Fruit fly (Drosophila melanogaster) whole organism, prepupa: ENCODE measurements around the gene Tollo.

Experiments
- Blimp-1 ChIP-seq: fragments of 200-800 bp; sonication (Bioruptor generic); optimal IDR thresholded peaks from 3 replicates; lab custom pipeline; 2017; ENCODE audit warnings: missing biosample characterization, missing genetic modification characterization, mild to moderate bottlenecking, moderate library complexity, missing genetic modification reagents
- CG10631 ChIP-seq: fragments of 200-800 bp; sonication (Bioruptor generic); optimal IDR thresholded peaks from 2 replicates; lab custom pipeline; 2016; ENCODE audit warnings: missing biosample characterization, missing genetic modification characterization
- CG10669 ChIP-seq: fragments of 200-800 bp; sonication (Bioruptor generic); optimal IDR thresholded peaks from 3 replicates; lab custom pipeline; 2018; ENCODE audit warnings: missing biosample characterization, mild to moderate bottlenecking, missing genetic modification characterization, moderate library complexity
- CG11294 ChIP-seq: fragments of 200-800 bp; sonication (Bioruptor generic); IDR thresholded peaks from 2 replicates; pipeline ENCODE4 v1.3.6; 2022; ENCODE audit warnings: missing biosample characterization, missing genetic modification characterization
- CG11762 ChIP-seq: fragments of 200-800 bp; sonication (Bioruptor generic); optimal IDR thresholded peaks from 3 replicates; lab custom pipeline; 2016; ENCODE audit warnings: missing biosample characterization, missing genetic modification characterization; ENCODE audit not compliant: insufficient read depth
- CG11902 ChIP-seq: fragments of 200-800 bp; sonication (Bioruptor generic); optimal IDR thresholded peaks from 3 replicates; lab custom pipeline; 2016; ENCODE audit warnings: missing biosample characterization, missing genetic modification characterization
- CG16779 ChIP-seq: fragments of 200-800 bp; sonication (Bioruptor generic); optimal IDR thresholded peaks from 3 replicates; lab custom pipeline; 2017; ENCODE audit warnings: missing biosample characterization, mild to moderate bottlenecking, missing genetic modification characterization
- CG3032 ChIP-seq: fragments of 200-800 bp; optimal IDR thresholded peaks from 2 replicates; lab custom pipeline; 2019; ENCODE audit warnings: missing biosample characterization, mild to moderate bottlenecking, missing genetic modification characterization, moderate library complexity
- CG32006 ChIP-seq: fragments of 200-800 bp; sonication (Bioruptor generic); optimal IDR thresholded peaks from 3 replicates; lab custom pipeline; 2017; ENCODE audit warnings: missing biosample characterization, mild to moderate bottlenecking, missing genetic modification characterization
- CG34406 ChIP-seq: fragments of 200-800 bp; sonication (Bioruptor generic); optimal IDR thresholded peaks from 3 replicates; lab custom pipeline; 2016; ENCODE audit warnings: missing biosample characterization, missing genetic modification characterization
- CG3919 ChIP-seq: fragments of 200-800 bp; sonication (Bioruptor generic); optimal IDR thresholded peaks from 3 replicates; lab custom pipeline; 2016; ENCODE audit warnings: missing biosample characterization, missing genetic modification characterization
- CG4318 ChIP-seq: fragments of 200-800 bp; sonication (Bioruptor generic); optimal IDR thresholded peaks from 3 replicates; lab custom pipeline; 2017; ENCODE audit warnings: missing biosample characterization, mild to moderate bottlenecking, missing genetic modification characterization
- CG6276 ChIP-seq: fragments of 200-800 bp; sonication (Bioruptor generic); optimal IDR thresholded peaks from 2 replicates; lab custom pipeline; 2017; ENCODE audit warnings: missing biosample characterization, mild to moderate bottlenecking, missing genetic modification characterization
- CG6792 ChIP-seq: fragments of 200-800 bp; sonication (Bioruptor generic); optimal IDR thresholded peaks from 3 replicates; lab custom pipeline; 2016; ENCODE audit warnings: missing biosample characterization, missing genetic modification characterization
- CG6808 ChIP-seq: fragments of 200-800 bp; sonication (Bioruptor generic); optimal IDR thresholded peaks from 3 replicates; lab custom pipeline; 2017; ENCODE audit warnings: missing biosample characterization, missing genetic modification characterization, mild to moderate bottlenecking, moderate library complexity, missing genetic modification reagents
- CG6854 ChIP-seq: fragments of 200-800 bp; sonication (Bioruptor generic); optimal IDR thresholded peaks from 2 replicates; lab custom pipeline; 2017; ENCODE audit warnings: missing biosample characterization, mild to moderate bottlenecking, missing genetic modification characterization
- CG7368 ChIP-seq: fragments of 200-800 bp; sonication (Bioruptor generic); optimal IDR thresholded peaks from 3 replicates; lab custom pipeline; 2016; ENCODE audit warnings: missing biosample characterization, missing genetic modification characterization
- CG8319 ChIP-seq: fragments of 200-800 bp; sonication (Bioruptor generic); optimal IDR thresholded peaks from 3 replicates; lab custom pipeline; 2016; ENCODE audit warnings: missing biosample characterization, missing genetic modification characterization
- CG8632 ChIP-seq: fragments of 200-800 bp; sonication (Bioruptor generic); optimal IDR thresholded peaks from 3 replicates; lab custom pipeline; 2016; ENCODE audit warnings: missing biosample characterization, missing genetic modification characterization
- CG9139 ChIP-seq: fragments of 200-800 bp; sonication (Bioruptor generic); optimal IDR thresholded peaks from 3 replicates; lab custom pipeline; 2017; ENCODE audit warnings: missing biosample characterization, mild to moderate bottlenecking, missing genetic modification characterization
- Eip75B ChIP-seq: fragments of 200-800 bp; sonication (Bioruptor generic); optimal IDR thresholded peaks from 3 replicates; lab custom pipeline; 2016; ENCODE audit warnings: missing biosample characterization, missing genetic modification characterization
- Eip78C ChIP-seq: fragments of 200-800 bp; sonication (Bioruptor generic); peaks from one replicate; lab custom pipeline; 2016; ENCODE audit warnings: missing biosample characterization, missing genetic modification characterization
- Ets21C ChIP-seq: fragments of 200-800 bp; sonication (Bioruptor generic); optimal IDR thresholded peaks from 3 replicates; lab custom pipeline; 2016; ENCODE audit warnings: missing biosample characterization, missing genetic modification characterization
- Ets96B ChIP-seq: fragments of 200-800 bp; optimal IDR thresholded peaks from 2 replicates; lab custom pipeline; 2019; ENCODE audit warnings: missing biosample characterization, mild to moderate bottlenecking, missing genetic modification characterization, moderate library complexity
- Hr38 ChIP-seq: sonication (Bioruptor generic); optimal IDR thresholded peaks from 2 replicates; lab custom pipeline; 2016; ENCODE audit warnings: missing biosample characterization, missing genetic modification characterization
- Hr4 ChIP-seq: fragments of 200-800 bp; sonication (Bioruptor generic); optimal IDR thresholded peaks from 3 replicates; lab custom pipeline; 2016; ENCODE audit warnings: missing biosample characterization, missing genetic modification characterization
- Lpt ChIP-seq: fragments of 200-800 bp; sonication (Bioruptor generic); optimal IDR thresholded peaks from 3 replicates; lab custom pipeline; 2016; ENCODE audit warnings: missing biosample characterization, missing genetic modification characterization
- OdsH ChIP-seq: fragments of 200-800 bp; sonication (Bioruptor generic); optimal IDR thresholded peaks from 3 replicates; lab custom pipeline; 2016; ENCODE audit warnings: missing biosample characterization, missing genetic modification characterization
- Smox ChIP-seq: fragments of 200-800 bp; sonication (Bioruptor generic); optimal IDR thresholded peaks from 3 replicates; lab custom pipeline; 2016; ENCODE audit warnings: missing biosample characterization, missing genetic modification characterization
- Sox102F ChIP-seq: fragments of 200-800 bp; sonication (Bioruptor generic); optimal IDR thresholded peaks from 2 replicates; lab custom pipeline; 2016; ENCODE audit warnings: missing biosample characterization, mild to moderate bottlenecking, missing genetic modification characterization
- achi ChIP-seq: fragments of 200-800 bp; sonication (Bioruptor generic); optimal IDR thresholded peaks from 3 replicates; lab custom pipeline; 2016; ENCODE audit warnings: missing biosample characterization, missing genetic modification characterization
- acj6 ChIP-seq: fragments of 200-800 bp; sonication (Bioruptor generic); optimal IDR thresholded peaks from 3 replicates; lab custom pipeline; 2016; ENCODE audit warnings: missing biosample characterization, missing genetic modification characterization
- dac ChIP-seq: fragments of 200-800 bp; sonication (Bioruptor generic); optimal IDR thresholded peaks from 2 replicates; lab custom pipeline; 2017; ENCODE audit warnings: missing biosample characterization, mild to moderate bottlenecking, missing genetic modification characterization
- dsx ChIP-seq: fragments of 200-800 bp; optimal IDR thresholded peaks from 3 replicates; lab custom pipeline; 2019; ENCODE audit warnings: missing biosample characterization, mild to moderate bottlenecking, missing genetic modification characterization, moderate library complexity; ENCODE audit not compliant: poor library complexity, severe bottlenecking
- esn ChIP-seq: fragments of 200-800 bp; sonication (Bioruptor generic); optimal IDR thresholded peaks from 2 replicates; lab custom pipeline; 2016; ENCODE audit warnings: missing biosample characterization, mild to moderate bottlenecking, missing genetic modification characterization, moderate library complexity
- fd85E ChIP-seq: fragments of 200-800 bp; sonication (Bioruptor generic); optimal IDR thresholded peaks from 3 replicates; lab custom pipeline; 2016; ENCODE audit warnings: missing biosample characterization, missing genetic modification characterization
- fkh ChIP-seq: fragments of 200-800 bp; sonication (Bioruptor generic); optimal IDR thresholded peaks from 3 replicates; lab custom pipeline; 2017; ENCODE audit warnings: missing biosample characterization, mild to moderate bottlenecking, missing genetic modification characterization, moderate library complexity
- lz ChIP-seq: fragments of 200-800 bp; sonication (Bioruptor generic); optimal IDR thresholded peaks from 3 replicates; lab custom pipeline; 2016; ENCODE audit warnings: missing biosample characterization, missing genetic modification characterization
- net ChIP-seq: fragments of 200-800 bp; sonication (Bioruptor generic); optimal IDR thresholded peaks from 3 replicates; lab custom pipeline; 2016; ENCODE audit warnings: missing biosample characterization, missing genetic modification characterization
- pdm3 ChIP-seq: fragments of 200-800 bp; sonication (Bioruptor generic); optimal IDR thresholded peaks from 3 replicates; lab custom pipeline; 2016; ENCODE audit warnings: missing biosample characterization, missing genetic modification characterization
- salr ChIP-seq, 2 experiments: fragments of 200-800 bp; sonication (Bioruptor generic); optimal IDR thresholded peaks; 3 replicates each; lab custom pipeline; 2016 to 2018; ENCODE audit warnings: missing biosample characterization in 2 of 2, missing genetic modification characterization in 2 of 2, mild to moderate bottlenecking in 1 of 2
- spab ChIP-seq: fragments of 200-800 bp; sonication (Bioruptor generic); optimal IDR thresholded peaks from 2 replicates; lab custom pipeline; 2017; ENCODE audit warnings: missing biosample characterization, mild to moderate bottlenecking, missing genetic modification characterization, missing genetic modification reagents
- svp ChIP-seq: fragments of 200-800 bp; sonication (Bioruptor generic); peaks from one replicate; lab custom pipeline; 2016; ENCODE audit warnings: missing biosample characterization, missing genetic modification characterization
- vri ChIP-seq: fragments of 200-800 bp; sonication (Bioruptor generic); optimal IDR thresholded peaks from 3 replicates; lab custom pipeline; 2016; ENCODE audit warnings: missing biosample characterization, mild to moderate bottlenecking, missing genetic modification characterization

Gene Tollo

DNA sequence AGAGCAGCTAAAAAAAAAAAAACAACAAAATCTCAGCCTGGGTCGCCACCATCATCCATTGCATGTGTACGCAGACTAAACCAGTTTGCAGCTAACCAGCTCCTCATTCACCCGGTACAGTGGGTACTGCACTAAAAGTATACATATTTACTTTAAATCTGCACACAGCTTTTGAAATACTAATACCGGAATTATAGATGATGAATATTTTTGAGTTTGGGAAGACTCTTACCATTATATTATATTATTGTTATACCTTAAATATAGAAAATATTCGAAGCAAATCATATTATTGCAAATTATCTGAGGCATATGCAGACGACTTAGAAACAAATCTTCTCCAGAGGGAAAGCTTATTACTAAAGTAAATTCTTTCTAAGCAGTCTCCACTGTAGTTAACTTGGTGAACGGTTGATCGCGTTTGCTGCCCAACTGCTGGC lies 25.7 kb downstream of the Tollo start (continued):
- peak; percentile 82 for TF ChIP-seq CG6792 (GFP tag; lab: Kevin White, UChicago)
- peak; percentile 70 for TF ChIP-seq CG8319 (GFP tag; lab: Kevin White, UChicago)
- TF ChIP-seq Ets21C (GFP tag; lab: Kevin White, UChicago) = peak; percentile 56
- TF ChIP-seq dac (GFP tag; lab: Kevin White, UChicago) = peak; percentile 50
- TF ChIP-seq spab (GFP tag; lab: Kevin White, UChicago) = peak; percentile 75
- peak; percentile 83 for TF ChIP-seq esn (GFP tag; lab: Kevin White, UChicago)
- peak; percentile 91 for TF ChIP-seq Ets96B (tag; lab: Kevin White, UChicago)
- peak; percentile 79 for TF ChIP-seq Hr4
- peak; percentile 91 for TF ChIP-seq acj6 (GFP tag; lab: Kevin White, UChicago)
- TF ChIP-seq CG6276 (GFP tag; lab: Kevin White, UChicago) = peak; percentile 75
- peak; percentile 87 for TF ChIP-seq CG3919 (GFP tag; lab: Kevin White, UChicago)
- TF ChIP-seq CG10669 (GFP tag; lab: Kevin White, UChicago) = peak; percentile 91
- peak; percentile 89 for TF ChIP-seq CG32006
- TF ChIP-seq salr (GFP tag; optimal IDR thresholded peaks at IDR 0.05; lab: Kevin White, UChicago) = peak; percentile 36 to 69
- peak; percentile 76 for TF ChIP-seq Sox102F
- peak; percentile 89 for TF ChIP-seq CG8632 (GFP tag; lab: Kevin White, UChicago)

- TF ChIP-seq CG11902 (GFP tag; lab: Kevin White, UChicago) (no peak), Sox102F (no peak), lz (GFP tag; lab: Kevin White, UChicago) (no peak), Lpt (GFP tag; lab: Kevin White, UChicago) (no peak), vri (GFP tag; lab: Kevin White, UChicago) (no peak), Ets96B (tag; lab: Kevin White, UChicago) (no peak), CG3032 (tag; lab: Kevin White, UChicago) (no peak)
- TF ChIP-seq, all 60 proteins: peak for 0
Measured at dm6 chr3L:15262050-15262449, 26.6 kb downstream of the Tollo start.

DNA sequence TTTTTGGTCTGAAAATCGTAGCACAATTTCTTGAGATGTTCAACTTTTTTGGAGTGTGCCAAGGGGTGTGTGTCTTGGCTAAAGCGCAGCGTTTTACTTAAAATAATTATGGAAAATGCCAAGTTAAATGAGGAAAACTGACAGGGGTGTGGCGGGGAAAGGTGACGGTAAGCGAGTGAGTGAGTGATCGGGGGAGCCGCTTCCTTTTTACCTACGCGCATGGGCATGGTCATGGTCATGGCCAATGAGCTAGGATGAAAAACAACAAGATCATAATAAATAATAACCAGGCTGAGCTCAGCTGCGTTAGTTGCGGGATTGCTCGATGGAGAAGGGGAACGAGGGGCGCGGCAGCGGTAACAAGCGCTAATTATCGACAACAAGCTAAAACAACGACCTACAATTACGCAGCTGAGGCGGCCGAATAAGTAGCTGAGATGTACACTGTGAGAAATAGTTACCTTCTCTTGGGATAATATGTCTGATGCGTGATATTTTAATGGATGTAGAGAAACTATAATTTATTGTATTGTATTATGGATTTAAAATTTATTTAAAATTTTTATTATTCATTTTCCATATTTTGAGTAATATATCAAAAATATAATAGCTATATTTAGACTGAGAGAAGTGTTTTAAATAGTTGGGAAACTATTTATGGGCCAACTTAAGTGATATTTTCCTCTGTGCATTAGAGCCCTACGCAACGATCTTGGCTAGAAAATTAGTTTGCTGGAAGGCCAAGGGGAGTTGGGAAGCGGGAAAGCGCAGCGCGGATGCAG lies 29.0 kb downstream of the Tollo start:
- no peak for TF ChIP-seq fkh
- TF ChIP-seq fd85E (GFP tag; lab: Kevin White, UChicago) = no peak
- peak; percentile 4 for TF ChIP-seq pdm3 (GFP tag; lab: Kevin White, UChicago)
- no peak for TF ChIP-seq Hr38 (GFP tag; lab: Kevin White, UChicago)
- peak; percentile 54 for TF ChIP-seq CG34406 (GFP tag; lab: Kevin White, UChicago)
- TF ChIP-seq Sox102F = no peak
- peak; percentile 80 for TF ChIP-seq CG6808 (GFP tag; lab: Kevin White, UChicago)
- peak; percentile 41 for TF ChIP-seq CG9139 (GFP tag; lab: Kevin White, UChicago)
- no peak for TF ChIP-seq CG6854 (GFP tag; lab: Kevin White, UChicago)
- no peak for TF ChIP-seq Blimp-1 (GFP tag; lab: Kevin White, UChicago)
- TF ChIP-seq net (GFP tag; lab: Kevin White, UChicago) = peak; percentile 37
- peak; percentile 56 for TF ChIP-seq svp (GFP tag; lab: Kevin White, UChicago)
- TF ChIP-seq Smox (GFP tag; lab: Kevin White, UChicago) = no peak
- TF ChIP-seq CG10631 (GFP tag; lab: Kevin White, UChicago) = peak; percentile 79
- TF ChIP-seq CG32006 = peak; percentile 83
- peak; percentile 87 for TF ChIP-seq Eip78C (GFP tag; lab: Kevin White, UChicago)
- TF ChIP-seq CG3032 (tag; lab: Kevin White, UChicago) = peak; percentile 86
- peak; percentile 29 for TF ChIP-seq CG16779 (tag; lab: Kevin White, UChicago)
- peak; percentile 59 for TF ChIP-seq OdsH (GFP tag; lab: Kevin White, UChicago)
- no peak for TF ChIP-seq CG8319 (GFP tag; lab: Kevin White, UChicago)
- peak; percentile 74 for TF ChIP-seq dsx
- peak; percentile 72 for TF ChIP-seq spab (GFP tag; lab: Kevin White, UChicago)
- peak; percentile 5 for TF ChIP-seq CG6792 (GFP tag; lab: Kevin White, UChicago)
- peak in 1 of 2 experiments; percentile 54 for TF ChIP-seq salr (GFP tag; optimal IDR thresholded peaks at IDR 0.05; lab: Kevin White, UChicago)
- peak; percentile 54 for TF ChIP-seq CG11762 (GFP tag; lab: Kevin White, UChicago)
- TF ChIP-seq Ets21C (GFP tag; lab: Kevin White, UChicago) = no peak
- peak; percentile 30 for TF ChIP-seq CG7368 (GFP tag; lab: Kevin White, UChicago)
- peak; percentile 31 for TF ChIP-seq Hr4
- peak; percentile 68 for TF ChIP-seq CG3919 (GFP tag; lab: Kevin White, UChicago)
- TF ChIP-seq vri (GFP tag; lab: Kevin White, UChicago) = no peak
- no peak for TF ChIP-seq CG11294 (GFP tag; lab: Robert Waterston, UW)
- TF ChIP-seq Eip75B (GFP tag; lab: Kevin White, UChicago) = peak; percentile 4
- peak; percentile 70 for TF ChIP-seq CG4318 (GFP tag; lab: Kevin White, UChicago)
- peak; percentile 61 for TF ChIP-seq achi (GFP tag; lab: Kevin White, UChicago)
